Worm (Caenorhabditis elegans): ENCODE data around the gene K12H6.7.

ce11 chrII:2858851-2859250 lies 22.1 kb upstream of the K12H6.7 start:
- TF ChIP-seq ama-1 (optimal IDR thresholded peaks at IDR 0.05) (no peak), nhr-25 (tag; optimal IDR thresholded peaks at IDR 0.05) (no peak), mdl-1 (tag; optimal IDR thresholded peaks at IDR 0.05) (no peak), skn-1 (tag; optimal IDR thresholded peaks at IDR 0.05) (no peak), nhr-11 (tag; optimal IDR thresholded peaks at IDR 0.05) (no peak), alr-1 (tag; optimal IDR thresholded peaks at IDR 0.05) (no peak), snpc-4 (tag; optimal IDR thresholded peaks at IDR 0.05) (no peak), ztf-11 (tag; optimal IDR thresholded peaks at IDR 0.05) (no peak), sma-9 (GFP tag; optimal IDR thresholded peaks at IDR 0.05) (peak; percentile 20), sma-9 (tag; optimal IDR thresholded peaks at IDR 0.05) (no peak)

Measured in whole organism, L2 larva.